Worm (Caenorhabditis elegans) whole organism, early embryonic: ENCODE measurements around the gene hot-6.

Experiments
- B0310.2 ChIP-seq: sonication (generic microtip); optimal IDR thresholded peaks from 2 replicates; lab custom pipeline; 2016; ENCODE audit warnings: mild to moderate bottlenecking, missing genetic modification characterization, missing compliant biosample characterization
- F13C5.2 ChIP-seq: sonication (generic microtip); optimal IDR thresholded peaks from 2 replicates; lab custom pipeline; 2017; ENCODE audit warnings: mild to moderate bottlenecking, missing genetic modification characterization, inconsistent platforms, missing compliant biosample characterization
- aly-1 ChIP-seq: sonication (generic microtip); optimal IDR thresholded peaks from 2 replicates; lab custom pipeline; 2016; ENCODE audit warnings: missing genetic modification characterization, missing compliant biosample characterization
- ama-1 ChIP-seq: fragments of 150-350 bp; optimal IDR thresholded peaks from 2 replicates; lab custom pipeline; 2014
- ceh-13 ChIP-seq: fragments of 200-800 bp; sonication (Bioruptor generic); optimal IDR thresholded peaks from 2 replicates; lab custom pipeline; 2018; ENCODE audit warnings: mild to moderate bottlenecking, missing genetic modification characterization, missing compliant biosample characterization
- ceh-36 ChIP-seq: sonication (generic microtip); optimal IDR thresholded peaks from 2 replicates; lab custom pipeline; 2016; ENCODE audit warnings: missing genetic modification characterization, inconsistent platforms, missing compliant biosample characterization
- ets-7 ChIP-seq: sonication (generic microtip); optimal IDR thresholded peaks from 2 replicates; lab custom pipeline; 2016; ENCODE audit warnings: missing genotype, missing genetic modification characterization, missing compliant biosample characterization
- flt-1 ChIP-seq: fragments of 200-800 bp; sonication (Bioruptor generic); IDR thresholded peaks from 2 replicates; pipeline ENCODE4 v1.3.6; 2022; ENCODE audit warnings: missing genetic modification characterization, missing compliant biosample characterization
- hmbx-1 ChIP-seq: sonication (generic microtip); optimal IDR thresholded peaks from 2 replicates; lab custom pipeline; 2016; ENCODE audit warnings: mild to moderate bottlenecking, missing genetic modification characterization, missing compliant biosample characterization
- hmg-4 ChIP-seq: fragments of 200-800 bp; sonication (Bioruptor generic); optimal IDR thresholded peaks from 2 replicates; lab custom pipeline; 2018; ENCODE audit warnings: mild to moderate bottlenecking, missing genetic modification characterization, missing compliant biosample characterization
- hnd-1 ChIP-seq: sonication (generic microtip); optimal IDR thresholded peaks from 2 replicates; lab custom pipeline; 2016; ENCODE audit warnings: missing genetic modification characterization, missing compliant biosample characterization
- pes-1 ChIP-seq: fragments of 200-800 bp; sonication (Bioruptor generic); IDR thresholded peaks from 2 replicates; pipeline ENCODE4 v1.3.6; 2022; ENCODE audit warnings: missing genetic modification reagents, missing genetic modification characterization, missing compliant biosample characterization
- scrt-1 ChIP-seq: fragments of 200-800 bp; sonication (Bioruptor generic); IDR thresholded peaks from 2 replicates; pipeline ENCODE4 v1.3.6; 2022; ENCODE audit warnings: missing genetic modification characterization, missing compliant biosample characterization
- sea-1 ChIP-seq: fragments of 200-800 bp; sonication (Bioruptor generic); conservative IDR thresholded peaks from 2 replicates; pipeline ENCODE4 v1.3.6; 2022; ENCODE audit warnings: missing genetic modification characterization, missing compliant biosample characterization
- tbx-11 ChIP-seq: fragments of 200-800 bp; sonication (Bioruptor generic); IDR thresholded peaks from 2 replicates; pipeline ENCODE4 v1.3.6; 2022; ENCODE audit warnings: missing genetic modification characterization, missing compliant biosample characterization
- tbx-37 ChIP-seq: fragments of 200-800 bp; sonication (Bioruptor generic); conservative IDR thresholded peaks from 2 replicates; pipeline ENCODE4 v1.3.6; 2022; ENCODE audit warnings: missing genetic modification reagents, missing genetic modification characterization, missing compliant biosample characterization
- tra-4 ChIP-seq: sonication (generic microtip); optimal IDR thresholded peaks from 2 replicates; lab custom pipeline; 2017; ENCODE audit warnings: missing genetic modification characterization, missing compliant biosample characterization

hot-6 gene

ce11 chrV:11039379-11039954, 16.7 kb upstream of the hot-6 start, which contains the start of gene pak-2:
Gene pak-2 (minus strand): TSS chrV:11039429.
- TF ChIP-seq aly-1 (tag; lab: Kevin White, UChicago) (no peak), tbx-37 (GFP tag; lab: Robert Waterston, UW) (0 out of 2 replicates have a peak, but pooled peaks have one; percentile 22), scrt-1 (GFP tag; lab: Robert Waterston, UW) (no peak), ceh-36 (no peak), sea-1 (GFP tag; lab: Robert Waterston, UW) (no peak), ceh-13 (peak; percentile 25), tbx-11 (no peak), hmg-4 (GFP tag; lab: Kevin White, UChicago) (no peak), flt-1 (no peak), tra-4 (no peak), hmbx-1 (no peak), ets-7 (tag; lab: Kevin White, UChicago) (peak; percentile 74), B0310.2 (peak; percentile 38), ama-1 (no peak), hnd-1 (tag; lab: Kevin White, UChicago) (peak; percentile 25), pes-1 (GFP tag; lab: Robert Waterston, UW) (no peak), F13C5.2 (tag; lab: Kevin White, UChicago) (peak; percentile 82)

DNA sequence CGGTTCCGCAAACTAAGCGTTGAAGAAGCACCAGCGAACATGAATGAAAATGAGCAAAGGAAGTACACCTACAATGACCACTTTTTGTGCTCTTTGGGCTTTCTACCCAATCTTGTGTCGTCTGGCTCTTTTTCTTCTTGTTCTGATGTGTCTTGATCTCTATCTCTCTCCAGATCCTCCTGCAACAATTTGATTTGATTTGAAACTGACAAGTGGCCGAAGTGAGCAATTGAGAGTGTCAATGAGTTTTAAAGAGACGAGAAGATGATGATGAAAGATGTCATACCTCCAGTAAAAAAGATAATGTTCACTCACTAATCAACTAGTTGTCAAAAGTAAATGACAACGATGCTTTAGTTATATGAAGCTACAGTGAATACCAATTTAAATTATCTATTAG, 12.0 kb upstream of the hot-6 start, which contains the start of gene pptr-2:
pptr-2 (minus strand) TSS at position 184 of the 400 bp plus-strand sequence.
- TF ChIP-seq hmg-4 (GFP tag; lab: Kevin White, UChicago) (no peak), tbx-37 (GFP tag; lab: Robert Waterston, UW) (no peak), B0310.2 (no peak), ama-1 (no peak), ceh-36 (no peak), sea-1 (GFP tag; lab: Robert Waterston, UW) (no peak), pes-1 (GFP tag; lab: Robert Waterston, UW) (no peak), hmbx-1 (no peak), hnd-1 (tag; lab: Kevin White, UChicago) (no peak), tra-4 (no peak), ceh-13 (no peak), aly-1 (tag; lab: Kevin White, UChicago) (no peak), F13C5.2 (tag; lab: Kevin White, UChicago) (no peak), tbx-11 (no peak)

DNA sequence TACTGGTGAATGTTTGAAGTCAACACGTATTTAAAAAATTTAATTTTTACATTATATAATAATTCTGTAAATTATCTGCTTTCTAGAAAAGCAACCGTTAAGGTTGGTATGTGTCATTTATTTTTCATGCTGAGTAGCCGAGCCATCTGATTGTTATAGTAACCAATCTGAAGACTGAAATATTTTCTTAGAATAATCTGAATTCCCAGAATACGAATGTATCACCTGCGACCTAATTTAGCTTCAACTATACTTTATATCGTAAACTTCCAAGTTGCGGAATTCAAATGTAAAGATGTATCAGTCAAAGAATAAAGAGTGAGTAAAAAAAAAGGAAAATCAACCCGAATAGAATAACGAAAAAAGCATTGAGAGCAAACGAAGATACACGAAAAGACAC, 10.5 kb upstream of the hot-6 start:
- TF ChIP-seq scrt-1 (GFP tag; lab: Robert Waterston, UW) = no peak
- TF ChIP-seq ets-7 (tag; lab: Kevin White, UChicago) = no peak
- TF ChIP-seq flt-1 = no peak
- TF ChIP-seq ceh-36 = no peak
- TF ChIP-seq tra-4 = no peak
- no peak for TF ChIP-seq ama-1
- TF ChIP-seq hmg-4 (GFP tag; lab: Kevin White, UChicago) = no peak
- no peak for TF ChIP-seq B0310.2
- TF ChIP-seq aly-1 (tag; lab: Kevin White, UChicago) = no peak
- no peak for TF ChIP-seq hmbx-1

DNA sequence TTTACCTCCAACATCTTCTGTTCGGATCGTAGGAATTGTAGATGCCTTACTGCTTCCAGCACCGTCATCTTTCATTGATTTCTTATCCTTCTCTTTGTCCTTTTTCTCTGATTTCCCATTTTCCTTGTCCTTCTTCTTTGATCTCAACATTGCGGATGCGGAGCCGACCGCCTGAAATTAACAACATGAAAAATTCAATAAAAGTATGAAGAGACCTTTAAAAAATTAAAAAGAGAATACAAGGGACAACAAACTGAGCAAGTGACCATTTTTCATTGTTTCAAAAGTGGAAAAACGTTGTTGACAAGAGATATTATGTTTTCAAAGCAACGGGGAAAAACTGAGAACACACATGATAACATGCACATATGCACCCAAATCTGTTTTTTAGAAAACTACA, 7.9 kb upstream of the hot-6 start:
- TF ChIP-seq ets-7 (tag; lab: Kevin White, UChicago) = no peak
- TF ChIP-seq tbx-11 = no peak
- TF ChIP-seq aly-1 (tag; lab: Kevin White, UChicago) = no peak
- TF ChIP-seq B0310.2 = no peak
- TF ChIP-seq tbx-37 (GFP tag; lab: Robert Waterston, UW) = no peak
- no peak for TF ChIP-seq ceh-13
- no peak for TF ChIP-seq ceh-36
- TF ChIP-seq hmg-4 (GFP tag; lab: Kevin White, UChicago) = no peak
- TF ChIP-seq flt-1 = no peak
- TF ChIP-seq F13C5.2 (tag; lab: Kevin White, UChicago) = no peak
- no peak for TF ChIP-seq tra-4
- no peak for TF ChIP-seq hmbx-1
- no peak for TF ChIP-seq ama-1

- TF ChIP-seq F13C5.2 (tag; lab: Kevin White, UChicago) (peak; percentile 21), ets-7 (tag; lab: Kevin White, UChicago) (peak; percentile 23), tbx-37 (GFP tag; lab: Robert Waterston, UW) (peak; percentile 83), hnd-1 (tag; lab: Kevin White, UChicago) (peak; percentile 13), ceh-36 (no peak)
Observed at ce11 chrV:11029309-11029708, 6.6 kb upstream of the hot-6 start.

DNA sequence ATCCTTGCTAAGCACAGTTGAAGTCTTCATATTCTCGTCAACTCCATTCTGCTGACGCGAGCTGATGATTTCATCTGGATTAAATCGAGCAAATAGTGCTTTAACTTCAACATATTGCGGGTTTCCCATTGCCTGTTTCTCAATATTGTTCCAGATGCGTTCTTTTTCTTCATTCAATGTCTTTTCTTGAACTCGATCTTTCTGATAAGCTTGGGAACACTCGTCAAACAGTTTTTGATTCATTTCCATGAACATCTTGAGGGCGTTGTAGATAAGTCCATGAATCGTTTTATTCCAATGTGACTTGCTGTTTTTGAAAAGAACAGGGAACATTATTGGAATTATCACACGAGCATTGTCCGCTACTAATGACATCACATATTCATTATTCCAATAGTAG, 5.0 kb upstream of the hot-6 start:
- TF ChIP-seq aly-1 (tag; lab: Kevin White, UChicago) (no peak), tbx-11 (no peak), ets-7 (tag; lab: Kevin White, UChicago) (no peak), tbx-37 (GFP tag; lab: Robert Waterston, UW) (no peak), tra-4 (no peak), ceh-36 (no peak), scrt-1 (GFP tag; lab: Robert Waterston, UW) (no peak), ceh-13 (no peak), B0310.2 (no peak), pes-1 (GFP tag; lab: Robert Waterston, UW) (no peak), sea-1 (GFP tag; lab: Robert Waterston, UW) (no peak), hmbx-1 (no peak), flt-1 (no peak), hmg-4 (GFP tag; lab: Kevin White, UChicago) (no peak), hnd-1 (tag; lab: Kevin White, UChicago) (no peak), F13C5.2 (tag; lab: Kevin White, UChicago) (no peak), ama-1 (no peak)

ce11 chrV:11016846-11017553, 5.7 kb downstream of the hot-6 start:
- TF ChIP-seq hmbx-1 (no peak), B0310.2 (no peak)

DNA sequence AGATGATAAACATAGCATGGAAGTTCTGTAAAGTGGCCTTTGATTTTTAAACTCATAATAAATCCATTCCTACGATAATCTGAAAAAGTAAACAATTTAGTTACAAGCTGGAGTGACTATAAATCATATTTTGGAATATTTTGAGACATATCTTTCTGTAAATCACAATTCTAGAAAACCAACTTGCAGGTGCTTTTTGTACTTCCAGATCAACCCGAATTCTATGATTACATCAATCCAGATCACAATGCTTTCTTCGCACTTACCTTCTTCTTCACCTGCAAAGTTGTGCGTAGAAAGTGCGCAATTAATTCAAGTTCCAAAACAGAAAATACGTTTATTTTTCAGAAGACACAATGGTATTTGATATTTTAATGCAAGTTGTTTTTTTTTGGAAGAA, 8.0 kb downstream of the hot-6 start:
- TF ChIP-seq ceh-36 = no peak
- no peak for TF ChIP-seq tra-4
- no peak for TF ChIP-seq F13C5.2 (tag; lab: Kevin White, UChicago)
- no peak for TF ChIP-seq hmg-4 (GFP tag; lab: Kevin White, UChicago)
- TF ChIP-seq hmbx-1 = no peak
- TF ChIP-seq aly-1 (tag; lab: Kevin White, UChicago) = no peak
- TF ChIP-seq flt-1 = no peak
- TF ChIP-seq tbx-11 = no peak
- no peak for TF ChIP-seq pes-1 (GFP tag; lab: Robert Waterston, UW)
- TF ChIP-seq scrt-1 (GFP tag; lab: Robert Waterston, UW) = no peak
- no peak for TF ChIP-seq hnd-1 (tag; lab: Kevin White, UChicago)
- no peak for TF ChIP-seq ets-7 (tag; lab: Kevin White, UChicago)
- TF ChIP-seq sea-1 (GFP tag; lab: Robert Waterston, UW) = no peak
